Worm (Caenorhabditis elegans) whole organism, early embryonic: ENCODE results near the gene mps-1.

ENCODE experiments used
- B0310.2 ChIP-seq: sonication (generic microtip); optimal IDR thresholded peaks from 2 replicates; lab custom pipeline; 2016; ENCODE audit warnings: mild to moderate bottlenecking, missing genetic modification characterization, missing compliant biosample characterization
- F13C5.2 ChIP-seq: sonication (generic microtip); optimal IDR thresholded peaks from 2 replicates; lab custom pipeline; 2017; ENCODE audit warnings: mild to moderate bottlenecking, missing genetic modification characterization, inconsistent platforms, missing compliant biosample characterization
- ama-1 ChIP-seq: fragments of 150-350 bp; optimal IDR thresholded peaks from 2 replicates; lab custom pipeline; 2014
- ceh-36 ChIP-seq: sonication (generic microtip); optimal IDR thresholded peaks from 2 replicates; lab custom pipeline; 2016; ENCODE audit warnings: missing genetic modification characterization, inconsistent platforms, missing compliant biosample characterization
- ets-7 ChIP-seq: sonication (generic microtip); optimal IDR thresholded peaks from 2 replicates; lab custom pipeline; 2016; ENCODE audit warnings: missing genotype, missing genetic modification characterization, missing compliant biosample characterization
- flt-1 ChIP-seq: fragments of 200-800 bp; sonication (Bioruptor generic); IDR thresholded peaks from 2 replicates; pipeline ENCODE4 v1.3.6; 2022; ENCODE audit warnings: missing genetic modification characterization, missing compliant biosample characterization
- hmbx-1 ChIP-seq: sonication (generic microtip); optimal IDR thresholded peaks from 2 replicates; lab custom pipeline; 2016; ENCODE audit warnings: mild to moderate bottlenecking, missing genetic modification characterization, missing compliant biosample characterization
- hmg-4 ChIP-seq: fragments of 200-800 bp; sonication (Bioruptor generic); optimal IDR thresholded peaks from 2 replicates; lab custom pipeline; 2018; ENCODE audit warnings: mild to moderate bottlenecking, missing genetic modification characterization, missing compliant biosample characterization
- hnd-1 ChIP-seq: sonication (generic microtip); optimal IDR thresholded peaks from 2 replicates; lab custom pipeline; 2016; ENCODE audit warnings: missing genetic modification characterization, missing compliant biosample characterization
- pes-1 ChIP-seq: fragments of 200-800 bp; sonication (Bioruptor generic); IDR thresholded peaks from 2 replicates; pipeline ENCODE4 v1.3.6; 2022; ENCODE audit warnings: missing genetic modification reagents, missing genetic modification characterization, missing compliant biosample characterization
- tbx-11 ChIP-seq: fragments of 200-800 bp; sonication (Bioruptor generic); IDR thresholded peaks from 2 replicates; pipeline ENCODE4 v1.3.6; 2022; ENCODE audit warnings: missing genetic modification characterization, missing compliant biosample characterization

DNA sequence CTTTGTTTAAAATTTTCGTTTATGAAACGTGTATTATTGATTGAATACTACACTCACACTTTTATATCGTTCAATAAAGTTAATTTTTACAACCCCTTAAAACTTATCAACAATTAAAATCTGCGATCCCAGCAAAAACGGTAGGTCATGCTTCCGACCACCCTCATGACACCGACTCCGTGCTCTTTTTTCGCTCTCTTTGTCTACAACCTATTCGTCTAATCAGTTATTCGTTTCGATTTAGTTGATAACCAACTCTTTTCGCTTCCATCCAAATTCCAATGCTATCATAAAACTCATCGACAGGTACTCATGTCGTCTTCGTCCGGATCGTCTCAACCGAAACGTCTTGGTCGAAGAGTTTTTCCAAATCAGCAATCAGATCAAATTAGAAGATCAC lies 11.1 kb downstream of the mps-1 start, which contains the start of gene F13H8.1:
- TF ChIP-seq flt-1 (GFP tag; lab: Robert Waterston, UW) (no peak), hmg-4 (GFP tag; lab: Kevin White, UChicago) (no peak), ama-1 (lab: Kevin White, UChicago) (no peak), ets-7 (no peak), tbx-11 (GFP tag; lab: Robert Waterston, UW) (no peak), pes-1 (GFP tag; lab: Robert Waterston, UW) (no peak), F13C5.2 (no peak), ceh-36 (no peak), hnd-1 (tag; lab: Kevin White, UChicago) (no peak), B0310.2 (tag; lab: Kevin White, UChicago) (no peak), hmbx-1 (no peak)
